Worm (Caenorhabditis elegans): Measurements from ENCODE around the gene Y116A8C.23.
A peak's percentile ranks its signal among the peaks of the same experiment; 100 is the strongest.

Gene Y116A8C.23

ce11 chrIV:17078649-17079048 lies 25.3 kb downstream of the Y116A8C.23 start, which contains the start of gene Y116A8C.25 (continued):
- TF ChIP-seq pag-3 (tag; optimal IDR thresholded peaks at IDR 0.05; ENCODE audit: borderline replicate concordance, insufficient read depth) (no peak), zag-1 (tag; optimal IDR thresholded peaks at IDR 0.05) (no peak), mef-2 (tag; optimal IDR thresholded peaks at IDR 0.05) (no peak)

- TF ChIP-seq skn-1 (tag; optimal IDR thresholded peaks at IDR 0.05) (no peak), fkh-8 (tag; optimal IDR thresholded peaks at IDR 0.05) (peak; percentile 6), tbx-2 (tag; optimal IDR thresholded peaks at IDR 0.05) (no peak), nhr-20 (tag; optimal IDR thresholded peaks at IDR 0.05) (no peak), efl-1 (optimal IDR thresholded peaks at IDR 0.05) (peak; percentile 22 to 36), efl-1 (GFP tag; optimal IDR thresholded peaks at IDR 0.05 in 1 of 2) (peak; percentile 33 to 92), lsy-2 (tag; optimal IDR thresholded peaks at IDR 0.05) (peak in 1 of 2 experiments; percentile 22), ceh-82 (tag; optimal IDR thresholded peaks at IDR 0.05) (peak in 1 of 3 experiments; percentile 34), pax-3 (tag; optimal IDR thresholded peaks at IDR 0.05) (peak; percentile 7), snu-23 (GFP tag; optimal IDR thresholded peaks at IDR 0.05) (peak; percentile 44), xbp-1 (tag; optimal IDR thresholded peaks at IDR 0.05) (peak; percentile 12), nhr-19 (GFP tag; conservative IDR thresholded peaks at IDR 0.05) (peak; percentile 31), nhr-47 (tag; optimal IDR thresholded peaks at IDR 0.05) (peak; percentile 38), aly-2 (tag; optimal IDR thresholded peaks at IDR 0.05) (no peak), sptf-1 (tag; optimal IDR thresholded peaks at IDR 0.05) (no peak), hlh-17 (GFP tag; optimal IDR thresholded peaks at IDR 0.05; ENCODE audit: borderline replicate concordance) (no peak), blmp-1 (tag; optimal IDR thresholded peaks at IDR 0.05) (no peak), egl-13 (tag; optimal IDR thresholded peaks at IDR 0.05) (no peak), dpl-1 (GFP tag; optimal IDR thresholded peaks at IDR 0.05) (peak in 2 of 3 experiments; percentile 20 to 30), swsn-7 (tag; optimal IDR thresholded peaks at IDR 0.05) (peak; percentile 5), pag-3 (tag; optimal IDR thresholded peaks at IDR 0.05; ENCODE audit: borderline replicate concordance, insufficient read depth) (no peak), lin-35 (GFP tag; optimal IDR thresholded peaks at IDR 0.05) (peak; percentile 5 to 25), nhr-71 (tag; optimal IDR thresholded peaks at IDR 0.05) (peak; percentile 35)
Observed at ce11 chrIV:17084317-17084716, 31.0 kb downstream of the Y116A8C.23 start.

- TF ChIP-seq tbx-2 (tag; optimal IDR thresholded peaks at IDR 0.05) (no peak), efl-1 (optimal IDR thresholded peaks at IDR 0.05) (peak in 1 of 2 experiments; percentile 38), efl-1 (GFP tag; optimal IDR thresholded peaks at IDR 0.05 in 1 of 2) (no peak), Y116A8C.19 (tag; optimal IDR thresholded peaks at IDR 0.05; ENCODE audit: borderline replicate concordance) (no peak)
Observed at ce11 chrIV:17084839-17085238, 31.5 kb downstream of the Y116A8C.23 start.

- peak; percentile 95 for TF ChIP-seq vab-15 (tag; optimal IDR thresholded peaks at IDR 0.05)
- peak; percentile 14 for TF ChIP-seq ces-1 (GFP tag; optimal IDR thresholded peaks at IDR 0.05)
- TF ChIP-seq zag-1 (tag; optimal IDR thresholded peaks at IDR 0.05) = no peak
- no peak for TF ChIP-seq aha-1 (tag; optimal IDR thresholded peaks at IDR 0.05)
- peak; percentile 82 for TF ChIP-seq nhr-19 (GFP tag; conservative IDR thresholded peaks at IDR 0.05)
- TF ChIP-seq lin-39 (tag; optimal IDR thresholded peaks at IDR 0.05) = no peak
- peak; percentile 78 for TF ChIP-seq swsn-7 (tag; optimal IDR thresholded peaks at IDR 0.05)
- peak in 1 of 2 experiments; percentile 75 for TF ChIP-seq mdl-1 (tag; optimal IDR thresholded peaks at IDR 0.05)
- TF ChIP-seq egl-27 (tag; optimal IDR thresholded peaks at IDR 0.05) = no peak
- no peak for TF ChIP-seq grh-1 (GFP tag; IDR thresholded peaks at IDR 0.05)
- peak; percentile 61 for TF ChIP-seq fos-1 (tag; optimal IDR thresholded peaks at IDR 0.05)
- TF ChIP-seq ceh-88 (GFP tag; IDR thresholded peaks at IDR 0.05) = peak; percentile 87
- peak; percentile 90 for TF ChIP-seq nhr-47 (tag; optimal IDR thresholded peaks at IDR 0.05)
- TF ChIP-seq elt-2 (tag; optimal IDR thresholded peaks at IDR 0.05) = peak; percentile 58
- no peak for TF ChIP-seq hlh-4 (tag; optimal IDR thresholded peaks at IDR 0.05)
- TF ChIP-seq snu-23 (GFP tag; optimal IDR thresholded peaks at IDR 0.05) = peak; percentile 87
- TF ChIP-seq ets-5 (GFP tag; IDR thresholded peaks at IDR 0.05) = no peak
- peak; percentile 51 for TF ChIP-seq C04F5.9 (tag; optimal IDR thresholded peaks at IDR 0.05)
- peak; percentile 75 to 77 for TF ChIP-seq efl-1 (optimal IDR thresholded peaks at IDR 0.05)
- TF ChIP-seq efl-1 (GFP tag; optimal IDR thresholded peaks at IDR 0.05 in 1 of 2) = peak; percentile 64 to 94
- no peak for TF ChIP-seq tlp-1 (tag; optimal IDR thresholded peaks at IDR 0.05)
- peak; percentile 2 for TF ChIP-seq snpc-4 (tag; optimal IDR thresholded peaks at IDR 0.05)
- TF ChIP-seq nhr-85 (tag) = peak; percentile 92
- peak; percentile 66 for TF ChIP-seq egl-13 (tag; optimal IDR thresholded peaks at IDR 0.05)
- peak; percentile 63 to 69 (median 64) for TF ChIP-seq dpl-1 (GFP tag; optimal IDR thresholded peaks at IDR 0.05)
- no peak for TF ChIP-seq zip-4 (GFP tag; optimal IDR thresholded peaks at IDR 0.05)
- TF ChIP-seq C16A3.4 (tag; optimal IDR thresholded peaks at IDR 0.05) = peak; percentile 84
- TF ChIP-seq ceh-82 (tag; optimal IDR thresholded peaks at IDR 0.05) = peak; percentile 80 to 87 (median 85)
- TF ChIP-seq nhr-71 (tag; optimal IDR thresholded peaks at IDR 0.05) = peak; percentile 90
Observed at ce11 chrIV:17087384-17088099, 34.2 kb downstream of the Y116A8C.23 start, which contains the start of the genes snx-13 and snr-1. TSS of gene snx-13 (minus strand) at chrIV:17087438. TSS of gene snr-1 (plus strand) at chrIV:17088049.

Measured in whole organism, L1 larva.